Worm (Caenorhabditis elegans): ENCODE results near the gene sup-37.

ce11 chrV:8771599-8771998 lies 14.7 kb upstream of the sup-37 start, which contains the start of gene srx-115:
- TF ChIP-seq dao-5 (tag; optimal IDR thresholded peaks at IDR 0.05) (no peak), him-1 (tag; optimal IDR thresholded peaks at IDR 0.05) (no peak), W03F9.2 (tag; optimal IDR thresholded peaks at IDR 0.05) (no peak)
